Worm (Caenorhabditis elegans): ENCODE data around the gene Y59H11AR.3.

ce11 chrIV:8638761-8639160 is 43.5 kb upstream of the Y59H11AR.3 start, which contains the start of gene F42A9.9:
- TF ChIP-seq unc-39 (tag; optimal IDR thresholded peaks at IDR 0.05) (no peak), lsy-2 (tag; optimal IDR thresholded peaks at IDR 0.05) (no peak), snpc-4 (tag; optimal IDR thresholded peaks at IDR 0.05) (no peak)
